Fruit fly (Drosophila melanogaster) whole organism, prepupa: ENCODE results near the gene Naa30A.

Experiments
- Blimp-1 ChIP-seq: fragments of 200-800 bp; sonication (Bioruptor generic); optimal IDR thresholded peaks from 3 replicates; lab custom pipeline; 2017; ENCODE audit warnings: missing biosample characterization, missing genetic modification characterization, mild to moderate bottlenecking, moderate library complexity, missing genetic modification reagents
- CG11294 ChIP-seq: fragments of 200-800 bp; sonication (Bioruptor generic); IDR thresholded peaks from 2 replicates; pipeline ENCODE4 v1.3.6; 2022; ENCODE audit warnings: missing biosample characterization, missing genetic modification characterization
- CG15336 ChIP-seq: fragments of 200-800 bp; sonication (Bioruptor generic); IDR thresholded peaks from 2 replicates; pipeline ENCODE4 v1.3.6; 2022; ENCODE audit warnings: missing biosample characterization, missing genetic modification characterization
- CG1621 ChIP-seq: fragments of 200-800 bp; sonication (Bioruptor generic); optimal IDR thresholded peaks from 3 replicates; lab custom pipeline; 2018; ENCODE audit warnings: missing biosample characterization, mild to moderate bottlenecking, missing genetic modification characterization
- CG16779 ChIP-seq: fragments of 200-800 bp; sonication (Bioruptor generic); optimal IDR thresholded peaks from 3 replicates; lab custom pipeline; 2017; ENCODE audit warnings: missing biosample characterization, mild to moderate bottlenecking, missing genetic modification characterization
- CG3032 ChIP-seq: fragments of 200-800 bp; optimal IDR thresholded peaks from 2 replicates; lab custom pipeline; 2019; ENCODE audit warnings: missing biosample characterization, mild to moderate bottlenecking, missing genetic modification characterization, moderate library complexity
- CG31627 ChIP-seq: fragments of 200-800 bp; sonication (Bioruptor generic); optimal IDR thresholded peaks from 3 replicates; lab custom pipeline; 2016; ENCODE audit warnings: missing biosample characterization, missing genetic modification characterization
- CG32006 ChIP-seq: fragments of 200-800 bp; sonication (Bioruptor generic); optimal IDR thresholded peaks from 3 replicates; lab custom pipeline; 2017; ENCODE audit warnings: missing biosample characterization, mild to moderate bottlenecking, missing genetic modification characterization
- CG34406 ChIP-seq: fragments of 200-800 bp; sonication (Bioruptor generic); optimal IDR thresholded peaks from 3 replicates; lab custom pipeline; 2016; ENCODE audit warnings: missing biosample characterization, missing genetic modification characterization
- CG3919 ChIP-seq: fragments of 200-800 bp; sonication (Bioruptor generic); optimal IDR thresholded peaks from 3 replicates; lab custom pipeline; 2016; ENCODE audit warnings: missing biosample characterization, missing genetic modification characterization
- CG4318 ChIP-seq: fragments of 200-800 bp; sonication (Bioruptor generic); optimal IDR thresholded peaks from 3 replicates; lab custom pipeline; 2017; ENCODE audit warnings: missing biosample characterization, mild to moderate bottlenecking, missing genetic modification characterization
- CG6163 ChIP-seq: fragments of 200-800 bp; sonication (Bioruptor generic); IDR thresholded peaks from 3 replicates; pipeline ENCODE4 v1.3.6; 2022; ENCODE audit warnings: missing biosample characterization, missing genetic modification characterization
- CG6276 ChIP-seq: fragments of 200-800 bp; sonication (Bioruptor generic); optimal IDR thresholded peaks from 2 replicates; lab custom pipeline; 2017; ENCODE audit warnings: missing biosample characterization, mild to moderate bottlenecking, missing genetic modification characterization
- CG7368 ChIP-seq: fragments of 200-800 bp; sonication (Bioruptor generic); optimal IDR thresholded peaks from 3 replicates; lab custom pipeline; 2016; ENCODE audit warnings: missing biosample characterization, missing genetic modification characterization
- CG8119 ChIP-seq: fragments of 200-800 bp; sonication (Bioruptor generic); IDR thresholded peaks from 3 replicates; pipeline ENCODE4 v1.3.6; 2022; ENCODE audit warnings: missing biosample characterization, missing genetic modification characterization
- CG8319 ChIP-seq: fragments of 200-800 bp; sonication (Bioruptor generic); optimal IDR thresholded peaks from 3 replicates; lab custom pipeline; 2016; ENCODE audit warnings: missing biosample characterization, missing genetic modification characterization
- CG9139 ChIP-seq: fragments of 200-800 bp; sonication (Bioruptor generic); optimal IDR thresholded peaks from 3 replicates; lab custom pipeline; 2017; ENCODE audit warnings: missing biosample characterization, mild to moderate bottlenecking, missing genetic modification characterization
- Eip78C ChIP-seq: fragments of 200-800 bp; sonication (Bioruptor generic); peaks from one replicate; lab custom pipeline; 2016; ENCODE audit warnings: missing biosample characterization, missing genetic modification characterization
- Ets96B ChIP-seq: fragments of 200-800 bp; optimal IDR thresholded peaks from 2 replicates; lab custom pipeline; 2019; ENCODE audit warnings: missing biosample characterization, mild to moderate bottlenecking, missing genetic modification characterization, moderate library complexity
- Gug ChIP-seq: fragments of 200-800 bp; sonication (Bioruptor generic); IDR thresholded peaks from 2 replicates; pipeline ENCODE4 v1.3.6; 2022; ENCODE audit warnings: missing biosample characterization, missing genetic modification characterization
- Hr39 ChIP-seq: fragments of 200-800 bp; sonication (Bioruptor generic); optimal IDR thresholded peaks from 2 replicates; lab custom pipeline; 2016; ENCODE audit warnings: missing biosample characterization, missing genetic modification characterization
- Lpt ChIP-seq: fragments of 200-800 bp; sonication (Bioruptor generic); optimal IDR thresholded peaks from 3 replicates; lab custom pipeline; 2016; ENCODE audit warnings: missing biosample characterization, missing genetic modification characterization
- Met ChIP-seq: fragments of 200-800 bp; sonication (Bioruptor generic); optimal IDR thresholded peaks from 3 replicates; lab custom pipeline; 2016; ENCODE audit warnings: missing biosample characterization, missing genetic modification characterization
- Smox ChIP-seq: fragments of 200-800 bp; sonication (Bioruptor generic); optimal IDR thresholded peaks from 3 replicates; lab custom pipeline; 2016; ENCODE audit warnings: missing biosample characterization, missing genetic modification characterization
- Sox102F ChIP-seq: fragments of 200-800 bp; sonication (Bioruptor generic); optimal IDR thresholded peaks from 2 replicates; lab custom pipeline; 2016; ENCODE audit warnings: missing biosample characterization, mild to moderate bottlenecking, missing genetic modification characterization
- Sox15 ChIP-seq: fragments of 200-800 bp; sonication (Bioruptor generic); optimal IDR thresholded peaks from 3 replicates; lab custom pipeline; 2016; ENCODE audit warnings: missing biosample characterization, missing genetic modification characterization
- acj6 ChIP-seq: fragments of 200-800 bp; sonication (Bioruptor generic); optimal IDR thresholded peaks from 3 replicates; lab custom pipeline; 2016; ENCODE audit warnings: missing biosample characterization, missing genetic modification characterization
- cyc ChIP-seq: fragments of 200-800 bp; sonication (Bioruptor generic); optimal IDR thresholded peaks from 3 replicates; lab custom pipeline; 2016; ENCODE audit warnings: missing biosample characterization, missing genetic modification characterization
- eg ChIP-seq: fragments of 200-800 bp; sonication (Bioruptor generic); IDR thresholded peaks from 3 replicates; pipeline ENCODE4 v1.3.6; 2022; ENCODE audit warnings: missing biosample characterization, missing genetic modification characterization
- esn ChIP-seq: fragments of 200-800 bp; sonication (Bioruptor generic); optimal IDR thresholded peaks from 2 replicates; lab custom pipeline; 2016; ENCODE audit warnings: missing biosample characterization, mild to moderate bottlenecking, missing genetic modification characterization, moderate library complexity
- fd59A ChIP-seq: fragments of 200-800 bp; sonication (Bioruptor generic); optimal IDR thresholded peaks from 2 replicates; lab custom pipeline; 2017; ENCODE audit warnings: missing biosample characterization, mild to moderate bottlenecking, missing genetic modification characterization, missing genetic modification reagents
- fkh ChIP-seq: fragments of 200-800 bp; sonication (Bioruptor generic); optimal IDR thresholded peaks from 3 replicates; lab custom pipeline; 2017; ENCODE audit warnings: missing biosample characterization, mild to moderate bottlenecking, missing genetic modification characterization, moderate library complexity
- pdm3 ChIP-seq: fragments of 200-800 bp; sonication (Bioruptor generic); optimal IDR thresholded peaks from 3 replicates; lab custom pipeline; 2016; ENCODE audit warnings: missing biosample characterization, missing genetic modification characterization
- salr ChIP-seq, 2 experiments: fragments of 200-800 bp; sonication (Bioruptor generic); optimal IDR thresholded peaks; 3 replicates each; lab custom pipeline; 2016 to 2018; ENCODE audit warnings: missing biosample characterization in 2 of 2, missing genetic modification characterization in 2 of 2, mild to moderate bottlenecking in 1 of 2
- ss ChIP-seq, 2 experiments: fragments of 200-800 bp; sonication (Bioruptor generic); optimal IDR thresholded peaks; 2 replicates in 1 of 2; 3 replicates in 1 of 2; lab custom pipeline; 2017 to 2018; ENCODE audit warnings: mild to moderate bottlenecking in 2 of 2, missing biosample characterization in 2 of 2, missing genetic modification characterization in 2 of 2, moderate library complexity in 1 of 2
- vri ChIP-seq: fragments of 200-800 bp; sonication (Bioruptor generic); optimal IDR thresholded peaks from 3 replicates; lab custom pipeline; 2016; ENCODE audit warnings: missing biosample characterization, mild to moderate bottlenecking, missing genetic modification characterization

Naa30A gene

DNA sequence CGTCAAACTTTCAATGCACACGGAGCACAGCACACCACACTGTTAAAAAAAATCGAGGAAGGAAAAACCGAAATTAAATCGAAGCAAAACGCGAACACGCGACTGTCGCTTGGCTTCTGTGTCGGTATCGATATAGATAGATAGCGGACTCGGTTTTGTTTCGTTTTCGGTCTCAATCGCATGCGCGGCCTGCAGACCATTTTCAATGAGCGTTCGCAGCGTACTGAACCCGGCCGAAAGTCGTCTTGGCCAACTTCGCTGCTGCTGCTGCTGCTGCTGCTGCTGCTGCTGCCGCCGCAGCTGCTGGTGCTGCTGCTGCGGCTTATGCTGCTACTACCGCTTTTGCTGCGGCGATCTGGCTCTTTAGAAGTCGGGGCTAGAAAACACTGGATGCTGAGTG lies 3.9 kb upstream of the Naa30A start:
- TF ChIP-seq Ets96B (tag; lab: Kevin White, UChicago) (no peak), Smox (GFP tag; lab: Kevin White, UChicago) (no peak), Sox102F (no peak), Lpt (peak; percentile 4), acj6 (GFP tag; lab: Kevin White, UChicago) (no peak), fd59A (GFP tag; lab: Kevin White, UChicago) (no peak), CG1621 (tag; lab: Kevin White, UChicago) (no peak), Met (GFP tag; lab: Kevin White, UChicago) (no peak), salr (GFP tag; optimal IDR thresholded peaks at IDR 0.05; lab: Kevin White, UChicago) (no peak), CG32006 (GFP tag; lab: Kevin White, UChicago) (no peak), CG6163 (GFP tag; lab: Robert Waterston, UW) (no peak), CG8319 (no peak), CG3919 (GFP tag; lab: Kevin White, UChicago) (peak; percentile 29), Blimp-1 (no peak), CG3032 (no peak), eg (GFP tag; lab: Robert Waterston, UW) (peak; percentile 40; the same call in 1 of the 3 replicates), Sox15 (GFP tag; lab: Kevin White, UChicago) (no peak), pdm3 (GFP tag; lab: Kevin White, UChicago) (no peak), Hr39 (GFP tag; lab: Kevin White, UChicago) (no peak), ss (GFP tag; optimal IDR thresholded peaks at IDR 0.05; lab: Kevin White, UChicago) (peak in 1 of 2 experiments; percentile 18), Gug (GFP tag; lab: Robert Waterston, UW) (no peak), CG6276 (no peak), CG15336 (GFP tag; lab: Robert Waterston, UW) (peak; percentile 37; the same call in 1 of the 2 replicates), fkh (GFP tag; lab: Kevin White, UChicago) (no peak), CG7368 (GFP tag; lab: Kevin White, UChicago) (no peak), CG16779 (no peak), cyc (GFP tag; lab: Kevin White, UChicago) (no peak), CG4318 (no peak), Eip78C (GFP tag; lab: Kevin White, UChicago) (peak; percentile 44), vri (GFP tag; lab: Kevin White, UChicago) (no peak), CG8119 (GFP tag; lab: Robert Waterston, UW) (no peak), CG11294 (no peak)

DNA sequence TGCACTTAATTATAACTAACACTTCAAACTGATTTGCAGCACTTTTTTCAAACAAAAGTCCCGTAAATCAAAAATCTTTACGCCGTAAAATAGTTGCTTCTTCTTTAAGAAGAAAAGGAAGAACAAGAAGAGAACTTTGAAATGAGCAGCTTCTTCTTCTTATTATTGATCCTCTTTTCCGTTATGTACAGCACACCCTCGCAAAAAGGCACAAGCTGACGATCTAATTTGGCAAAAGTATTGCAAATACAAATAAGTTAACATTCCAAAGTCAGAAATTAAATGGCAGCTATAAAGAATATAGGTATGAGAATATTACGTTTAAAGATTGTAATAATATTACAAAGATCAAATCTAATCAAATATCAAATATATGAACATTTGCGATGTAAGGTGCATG lies 378 bp upstream of the Naa30A start, which contains the start of gene CG11409:
Gene CG11409, minus strand, starts transcription at position 60 of the 400 bp plus-strand sequence.
- TF ChIP-seq CG3032 (peak; percentile 2), CG32006 (GFP tag; lab: Kevin White, UChicago) (no peak), CG31627 (peak; percentile 30), esn (GFP tag; lab: Kevin White, UChicago) (peak; percentile 37), acj6 (GFP tag; lab: Kevin White, UChicago) (peak; percentile 28), cyc (GFP tag; lab: Kevin White, UChicago) (peak; percentile 5), Smox (GFP tag; lab: Kevin White, UChicago) (no peak), Hr39 (GFP tag; lab: Kevin White, UChicago) (peak; percentile 36), CG34406 (GFP tag; lab: Kevin White, UChicago) (no peak)

DNA sequence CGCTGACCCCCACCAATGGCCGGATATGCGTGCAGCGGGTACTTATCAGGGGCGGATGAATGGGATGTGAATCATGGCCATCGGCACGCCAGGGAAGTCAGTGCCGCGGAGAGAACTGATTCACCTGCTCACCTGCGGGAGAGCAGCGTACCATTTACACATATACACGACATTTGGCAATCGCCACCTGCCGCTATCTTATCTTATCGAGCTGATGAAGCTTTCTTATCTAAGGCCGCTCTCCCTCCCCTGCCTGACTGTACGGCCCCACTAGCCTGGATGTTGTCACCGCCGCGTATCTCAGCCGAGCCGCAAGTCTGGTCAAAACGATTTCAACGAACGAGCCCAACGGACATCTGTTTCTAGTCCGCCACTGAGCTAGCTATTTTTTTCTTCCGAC lies 4.3 kb downstream of the Naa30A start, which contains the start of gene Tsp2A:
Gene Tsp2A, plus strand, starts transcription at position 298 of the 400 bp plus-strand sequence.
- TF ChIP-seq vri (GFP tag; lab: Kevin White, UChicago) (peak; percentile 96), Smox (GFP tag; lab: Kevin White, UChicago) (no peak), CG16779 (no peak), CG9139 (GFP tag; lab: Kevin White, UChicago) (no peak), CG15336 (GFP tag; lab: Robert Waterston, UW) (no peak)
- TF ChIP-seq, all 60 proteins: peak for 1
